Fruit fly (Drosophila melanogaster) whole organism, prepupa: Measurements from ENCODE around the gene CG10226.
A peak's percentile ranks its signal among the peaks of the same experiment; 100 is the strongest.

Source experiments
- Blimp-1 ChIP-seq: fragments of 200-800 bp; sonication (Bioruptor generic); optimal IDR thresholded peaks from 3 replicates; lab custom pipeline; 2017; ENCODE audit warnings: missing biosample characterization, missing genetic modification characterization, mild to moderate bottlenecking, moderate library complexity, missing genetic modification reagents
- CG10669 ChIP-seq: fragments of 200-800 bp; sonication (Bioruptor generic); optimal IDR thresholded peaks from 3 replicates; lab custom pipeline; 2018; ENCODE audit warnings: missing biosample characterization, mild to moderate bottlenecking, missing genetic modification characterization, moderate library complexity
- CG11294 ChIP-seq: fragments of 200-800 bp; sonication (Bioruptor generic); IDR thresholded peaks from 2 replicates; pipeline ENCODE4 v1.3.6; 2022; ENCODE audit warnings: missing biosample characterization, missing genetic modification characterization
- CG11902 ChIP-seq: fragments of 200-800 bp; sonication (Bioruptor generic); optimal IDR thresholded peaks from 3 replicates; lab custom pipeline; 2016; ENCODE audit warnings: missing biosample characterization, missing genetic modification characterization
- CG1621 ChIP-seq: fragments of 200-800 bp; sonication (Bioruptor generic); optimal IDR thresholded peaks from 3 replicates; lab custom pipeline; 2018; ENCODE audit warnings: missing biosample characterization, mild to moderate bottlenecking, missing genetic modification characterization
- CG16779 ChIP-seq: fragments of 200-800 bp; sonication (Bioruptor generic); optimal IDR thresholded peaks from 3 replicates; lab custom pipeline; 2017; ENCODE audit warnings: missing biosample characterization, mild to moderate bottlenecking, missing genetic modification characterization
- CG3032 ChIP-seq: fragments of 200-800 bp; optimal IDR thresholded peaks from 2 replicates; lab custom pipeline; 2019; ENCODE audit warnings: missing biosample characterization, mild to moderate bottlenecking, missing genetic modification characterization, moderate library complexity
- CG32006 ChIP-seq: fragments of 200-800 bp; sonication (Bioruptor generic); optimal IDR thresholded peaks from 3 replicates; lab custom pipeline; 2017; ENCODE audit warnings: missing biosample characterization, mild to moderate bottlenecking, missing genetic modification characterization
- CG34406 ChIP-seq: fragments of 200-800 bp; sonication (Bioruptor generic); optimal IDR thresholded peaks from 3 replicates; lab custom pipeline; 2016; ENCODE audit warnings: missing biosample characterization, missing genetic modification characterization
- CG6163 ChIP-seq: fragments of 200-800 bp; sonication (Bioruptor generic); IDR thresholded peaks from 3 replicates; pipeline ENCODE4 v1.3.6; 2022; ENCODE audit warnings: missing biosample characterization, missing genetic modification characterization
- CG6792 ChIP-seq: fragments of 200-800 bp; sonication (Bioruptor generic); optimal IDR thresholded peaks from 3 replicates; lab custom pipeline; 2016; ENCODE audit warnings: missing biosample characterization, missing genetic modification characterization
- CG8119 ChIP-seq: fragments of 200-800 bp; sonication (Bioruptor generic); IDR thresholded peaks from 3 replicates; pipeline ENCODE4 v1.3.6; 2022; ENCODE audit warnings: missing biosample characterization, missing genetic modification characterization
- CG8319 ChIP-seq: fragments of 200-800 bp; sonication (Bioruptor generic); optimal IDR thresholded peaks from 3 replicates; lab custom pipeline; 2016; ENCODE audit warnings: missing biosample characterization, missing genetic modification characterization
- Eip78C ChIP-seq: fragments of 200-800 bp; sonication (Bioruptor generic); peaks from one replicate; lab custom pipeline; 2016; ENCODE audit warnings: missing biosample characterization, missing genetic modification characterization
- Eip93F ChIP-seq: fragments of 200-800 bp; sonication (Bioruptor generic); optimal IDR thresholded peaks from 2 replicates; lab custom pipeline; 2016; ENCODE audit warnings: missing biosample characterization, mild to moderate bottlenecking, missing genetic modification characterization
- Ets96B ChIP-seq: fragments of 200-800 bp; optimal IDR thresholded peaks from 2 replicates; lab custom pipeline; 2019; ENCODE audit warnings: missing biosample characterization, mild to moderate bottlenecking, missing genetic modification characterization, moderate library complexity
- Hr38 ChIP-seq: sonication (Bioruptor generic); optimal IDR thresholded peaks from 2 replicates; lab custom pipeline; 2016; ENCODE audit warnings: missing biosample characterization, missing genetic modification characterization
- Lpt ChIP-seq: fragments of 200-800 bp; sonication (Bioruptor generic); optimal IDR thresholded peaks from 3 replicates; lab custom pipeline; 2016; ENCODE audit warnings: missing biosample characterization, missing genetic modification characterization
- Met ChIP-seq: fragments of 200-800 bp; sonication (Bioruptor generic); optimal IDR thresholded peaks from 3 replicates; lab custom pipeline; 2016; ENCODE audit warnings: missing biosample characterization, missing genetic modification characterization
- OdsH ChIP-seq: fragments of 200-800 bp; sonication (Bioruptor generic); optimal IDR thresholded peaks from 3 replicates; lab custom pipeline; 2016; ENCODE audit warnings: missing biosample characterization, missing genetic modification characterization
- Smox ChIP-seq: fragments of 200-800 bp; sonication (Bioruptor generic); optimal IDR thresholded peaks from 3 replicates; lab custom pipeline; 2016; ENCODE audit warnings: missing biosample characterization, missing genetic modification characterization
- Sox102F ChIP-seq: fragments of 200-800 bp; sonication (Bioruptor generic); optimal IDR thresholded peaks from 2 replicates; lab custom pipeline; 2016; ENCODE audit warnings: missing biosample characterization, mild to moderate bottlenecking, missing genetic modification characterization
- achi ChIP-seq: fragments of 200-800 bp; sonication (Bioruptor generic); optimal IDR thresholded peaks from 3 replicates; lab custom pipeline; 2016; ENCODE audit warnings: missing biosample characterization, missing genetic modification characterization
- dac ChIP-seq: fragments of 200-800 bp; sonication (Bioruptor generic); optimal IDR thresholded peaks from 2 replicates; lab custom pipeline; 2017; ENCODE audit warnings: missing biosample characterization, mild to moderate bottlenecking, missing genetic modification characterization
- esn ChIP-seq: fragments of 200-800 bp; sonication (Bioruptor generic); optimal IDR thresholded peaks from 2 replicates; lab custom pipeline; 2016; ENCODE audit warnings: missing biosample characterization, mild to moderate bottlenecking, missing genetic modification characterization, moderate library complexity
- fd59A ChIP-seq: fragments of 200-800 bp; sonication (Bioruptor generic); optimal IDR thresholded peaks from 2 replicates; lab custom pipeline; 2017; ENCODE audit warnings: missing biosample characterization, mild to moderate bottlenecking, missing genetic modification characterization, missing genetic modification reagents
- fkh ChIP-seq: fragments of 200-800 bp; sonication (Bioruptor generic); optimal IDR thresholded peaks from 3 replicates; lab custom pipeline; 2017; ENCODE audit warnings: missing biosample characterization, mild to moderate bottlenecking, missing genetic modification characterization, moderate library complexity
- net ChIP-seq: fragments of 200-800 bp; sonication (Bioruptor generic); optimal IDR thresholded peaks from 3 replicates; lab custom pipeline; 2016; ENCODE audit warnings: missing biosample characterization, missing genetic modification characterization
- salr ChIP-seq, 2 experiments: fragments of 200-800 bp; sonication (Bioruptor generic); optimal IDR thresholded peaks; 3 replicates each; lab custom pipeline; 2016 to 2018; ENCODE audit warnings: missing biosample characterization in 2 of 2, missing genetic modification characterization in 2 of 2, mild to moderate bottlenecking in 1 of 2
- ss ChIP-seq, 2 experiments: fragments of 200-800 bp; sonication (Bioruptor generic); optimal IDR thresholded peaks; 2 replicates in 1 of 2; 3 replicates in 1 of 2; lab custom pipeline; 2017 to 2018; ENCODE audit warnings: mild to moderate bottlenecking in 2 of 2, missing biosample characterization in 2 of 2, missing genetic modification characterization in 2 of 2, moderate library complexity in 1 of 2
- svp ChIP-seq: fragments of 200-800 bp; sonication (Bioruptor generic); peaks from one replicate; lab custom pipeline; 2016; ENCODE audit warnings: missing biosample characterization, missing genetic modification characterization
- topi ChIP-seq: fragments of 200-800 bp; sonication (Bioruptor generic); optimal IDR thresholded peaks from 3 replicates; lab custom pipeline; 2016; ENCODE audit warnings: missing biosample characterization, missing genetic modification characterization
- vri ChIP-seq: fragments of 200-800 bp; sonication (Bioruptor generic); optimal IDR thresholded peaks from 3 replicates; lab custom pipeline; 2016; ENCODE audit warnings: missing biosample characterization, mild to moderate bottlenecking, missing genetic modification characterization

Gene CG10226

dm6 chr3L:6216787-6217078 is 23.1 kb downstream of the CG10226 start:
- peak; percentile 70 for TF ChIP-seq svp (GFP tag; lab: Kevin White, UChicago)
- no peak for TF ChIP-seq Eip93F (GFP tag; lab: Kevin White, UChicago)
- TF ChIP-seq CG34406 (GFP tag; lab: Kevin White, UChicago), result no peak
- TF ChIP-seq Met (GFP tag; lab: Kevin White, UChicago), result no peak
- TF ChIP-seq Sox102F (GFP tag; lab: Kevin White, UChicago), result no peak
- TF ChIP-seq CG6163 (GFP tag; lab: Robert Waterston, UW), result no peak
- no peak for TF ChIP-seq esn (GFP tag; lab: Kevin White, UChicago)
- no peak for TF ChIP-seq vri (GFP tag; lab: Kevin White, UChicago)
- TF ChIP-seq Ets96B, result no peak
- TF ChIP-seq, all 60 proteins: peak for 1

- TF ChIP-seq fkh (peak; percentile 97), Blimp-1 (GFP tag; lab: Kevin White, UChicago) (no peak), CG8319 (GFP tag; lab: Kevin White, UChicago) (no peak), topi (GFP tag; lab: Kevin White, UChicago) (no peak), Hr38 (GFP tag; lab: Kevin White, UChicago) (no peak)
These were observed 23.7 kb downstream of the CG10226 start for dm6 chr3L:6215976-6216786.

dm6 chr3L:6200173-6200572 is 39.7 kb downstream of the CG10226 start, which contains the start of gene CG8219:
Gene CG8219 (plus strand): TSS chr3L:6200473.
- TF ChIP-seq CG16779 (no peak), CG6792 (GFP tag; lab: Kevin White, UChicago) (no peak), Lpt (GFP tag; lab: Kevin White, UChicago) (no peak), CG6163 (GFP tag; lab: Robert Waterston, UW) (no peak), Met (GFP tag; lab: Kevin White, UChicago) (no peak), topi (GFP tag; lab: Kevin White, UChicago) (no peak), Sox102F (GFP tag; lab: Kevin White, UChicago) (no peak), fkh (no peak), salr (GFP tag; optimal IDR thresholded peaks at IDR 0.05; lab: Kevin White, UChicago) (no peak), CG3032 (no peak), achi (GFP tag; lab: Kevin White, UChicago) (no peak), ss (GFP tag; optimal IDR thresholded peaks at IDR 0.05; lab: Kevin White, UChicago) (no peak), dac (GFP tag; lab: Kevin White, UChicago) (no peak)

dm6 chr3L:6193556-6194114 is 46.2 kb downstream of the CG10226 start:
- no peak for TF ChIP-seq CG8119
- no peak for TF ChIP-seq CG10669
- TF ChIP-seq topi (GFP tag; lab: Kevin White, UChicago), result no peak
- TF ChIP-seq Eip78C (GFP tag; lab: Kevin White, UChicago), result no peak
- TF ChIP-seq CG1621 (tag; lab: Kevin White, UChicago), result no peak
- no peak for TF ChIP-seq OdsH (GFP tag; lab: Kevin White, UChicago)
- no peak for TF ChIP-seq fd59A
- TF ChIP-seq CG11902, result no peak
- TF ChIP-seq CG3032, result no peak
- TF ChIP-seq Lpt (GFP tag; lab: Kevin White, UChicago), result no peak
- no peak for TF ChIP-seq dac (GFP tag; lab: Kevin White, UChicago)
- no peak for TF ChIP-seq CG11294 (GFP tag; lab: Robert Waterston, UW)
- TF ChIP-seq Hr38 (GFP tag; lab: Kevin White, UChicago), result no peak
- TF ChIP-seq net (GFP tag; lab: Kevin White, UChicago), result no peak
- TF ChIP-seq CG32006, result no peak
- TF ChIP-seq ss (GFP tag; optimal IDR thresholded peaks at IDR 0.05; lab: Kevin White, UChicago), result no peak
- no peak for TF ChIP-seq Smox (GFP tag; lab: Kevin White, UChicago)
